Fruit fly (Drosophila melanogaster) whole organism, pupa: ENCODE results near the gene CNPYb.

Experiments used
- CG12605 ChIP-seq: fragments of 200-800 bp; sonication (Bioruptor generic); IDR thresholded peaks from 2 replicates; pipeline ENCODE4 v1.3.6; 2022; ENCODE audit warnings: missing biosample characterization, missing genetic modification characterization
- gl ChIP-seq: fragments of 200-800 bp; sonication (Bioruptor generic); optimal IDR thresholded peaks from 2 replicates; lab custom pipeline; 2018; ENCODE audit warnings: missing biosample characterization, mild to moderate bottlenecking, missing genetic modification characterization
- rn ChIP-seq: fragments of 200-800 bp; sonication (Bioruptor generic); IDR thresholded peaks from 2 replicates; pipeline ENCODE4 v1.3.6; 2022; ENCODE audit warnings: missing biosample characterization, missing genetic modification characterization

DNA sequence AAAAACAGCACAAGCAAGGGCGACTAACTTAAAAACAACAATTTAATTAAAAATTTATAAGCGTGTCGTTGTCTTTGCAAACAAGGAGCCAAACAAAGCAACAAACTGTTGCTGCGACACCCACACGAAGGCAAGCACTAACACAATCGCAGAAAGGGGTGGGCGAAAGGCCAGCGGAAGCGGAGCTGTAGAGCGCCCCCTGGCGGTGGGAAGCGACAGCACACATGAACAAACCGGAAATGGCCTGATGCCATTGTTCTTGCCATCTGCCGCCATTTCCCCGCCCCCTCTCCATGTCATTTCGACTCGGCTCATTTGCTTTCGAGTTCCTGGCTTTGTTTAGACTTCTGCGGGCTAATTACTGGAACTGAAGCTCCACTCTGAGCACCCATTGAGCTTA, 36.6 kb upstream of the CNPYb start:
- TF ChIP-seq gl (tag; lab: Kevin White, UChicago) (no peak), rn (no peak), CG12605 (GFP tag; lab: Robert Waterston, UW) (no peak)
